Worm (Caenorhabditis elegans) whole organism, L3 larva: ENCODE measurements around the gene sra-29.

Source experiments
- R02D3.7 ChIP-seq: fragments of 150-350 bp; optimal IDR thresholded peaks from 2 replicates; lab custom pipeline; 2014; ENCODE audit warnings: missing biosample characterization, missing genetic modification characterization
- ZK546.5 ChIP-seq: sonication (generic microtip); optimal IDR thresholded peaks from 2 replicates; lab custom pipeline; 2017; ENCODE audit warnings: missing biosample characterization, missing genetic modification characterization
- aly-2 ChIP-seq: fragments of 150-350 bp; optimal IDR thresholded peaks from 2 replicates; lab custom pipeline; 2014; ENCODE audit warnings: missing biosample characterization, missing genetic modification characterization
- ama-1 ChIP-seq: fragments of 150-350 bp; optimal IDR thresholded peaks from 2 replicates; lab custom pipeline; 2018
- ceh-16 ChIP-seq: sonication (generic microtip); optimal IDR thresholded peaks from 2 replicates; lab custom pipeline; 2017; ENCODE audit warnings: missing biosample characterization, missing genetic modification characterization
- ceh-28 ChIP-seq: fragments of 150-350 bp; optimal IDR thresholded peaks from 2 replicates; lab custom pipeline; 2014; ENCODE audit warnings: missing biosample characterization, missing genetic modification reagents, missing genetic modification characterization
- egl-27 ChIP-seq: sonication (generic microtip); optimal IDR thresholded peaks from 4 replicates; lab custom pipeline; 2017; ENCODE audit warnings: missing biosample characterization, missing genetic modification reagents, missing genetic modification characterization
- egl-5 ChIP-seq: fragments of 150-350 bp; optimal IDR thresholded peaks from 2 replicates; lab custom pipeline; 2017; ENCODE audit warnings: missing biosample characterization, missing genetic modification reagents, missing genetic modification characterization, inconsistent platforms
- elt-2 ChIP-seq: sonication (generic microtip); optimal IDR thresholded peaks from 2 replicates; lab custom pipeline; 2016; ENCODE audit warnings: missing genetic modification reagents, mild to moderate bottlenecking, missing genetic modification characterization, missing compliant biosample characterization
- elt-3 ChIP-seq, 3 experiments: fragments of 150-350 bp in 1 of 3; sonication (generic microtip) in 2 of 3; optimal IDR thresholded peaks; 2 replicates in 2 of 3; 4 replicates in 1 of 3; lab custom pipeline; 2014 to 2017; ENCODE audit warnings: missing biosample characterization in 3 of 3, missing genetic modification characterization in 3 of 3
- eor-1 ChIP-seq, 2 experiments: fragments of 150-350 bp; optimal IDR thresholded peaks; 2 replicates each; lab custom pipeline; 2014 to 2018; ENCODE audit warnings: missing biosample characterization in 2 of 2, missing genetic modification characterization in 2 of 2
- fkh-10 ChIP-seq: sonication (generic microtip); optimal IDR thresholded peaks from 2 replicates; lab custom pipeline; 2017; ENCODE audit warnings: missing biosample characterization, missing genetic modification reagents, missing genetic modification characterization
- fos-1 ChIP-seq: fragments of 150-350 bp; optimal IDR thresholded peaks from 2 replicates; lab custom pipeline; 2014; ENCODE audit warnings: missing biosample characterization, missing genetic modification characterization
- hmg-11 ChIP-seq: sonication (generic microtip); optimal IDR thresholded peaks from 2 replicates; lab custom pipeline; 2016; ENCODE audit warnings: missing genetic modification characterization, missing compliant biosample characterization
- jun-1 ChIP-seq: fragments of 150-350 bp; optimal IDR thresholded peaks from 2 replicates; lab custom pipeline; 2014; ENCODE audit warnings: missing biosample characterization, missing genetic modification reagents, missing genetic modification characterization
- lin-15B ChIP-seq: fragments of 150-350 bp; optimal IDR thresholded peaks from 2 replicates; lab custom pipeline; 2014; ENCODE audit warnings: missing biosample characterization, missing genetic modification characterization
- lin-39 ChIP-seq: fragments of 150-350 bp; optimal IDR thresholded peaks from 2 replicates; lab custom pipeline; 2018; ENCODE audit warnings: missing biosample characterization, missing genetic modification reagents, missing genetic modification characterization
- lsy-12 ChIP-seq: sonication (generic microtip); optimal IDR thresholded peaks from 2 replicates; lab custom pipeline; 2016; ENCODE audit warnings: mild to moderate bottlenecking, missing genetic modification characterization, missing compliant biosample characterization
- mml-1 ChIP-seq: fragments of 150-350 bp; sonication (generic microtip); optimal IDR thresholded peaks from 3 replicates; lab custom pipeline; 2014; ENCODE audit warnings: missing biosample characterization, missing genetic modification characterization
- nfya-1 ChIP-seq: sonication (generic microtip); optimal IDR thresholded peaks from 2 replicates; lab custom pipeline; 2017; ENCODE audit warnings: missing genetic modification characterization, mild to moderate bottlenecking, missing compliant biosample characterization, antibody characterized with exemption, moderate library complexity; ENCODE audit not compliant: insufficient read depth
- nhr-12 ChIP-seq: fragments of 150-350 bp; optimal IDR thresholded peaks from 2 replicates; lab custom pipeline; 2014; ENCODE audit warnings: missing biosample characterization, missing genetic modification characterization
- nhr-23 ChIP-seq: fragments of 150-350 bp; optimal IDR thresholded peaks from 2 replicates; lab custom pipeline; 2014; ENCODE audit warnings: missing biosample characterization, missing genetic modification reagents, missing genetic modification characterization
- nhr-237 ChIP-seq: fragments of 150-350 bp; optimal IDR thresholded peaks from 2 replicates; lab custom pipeline; 2014; ENCODE audit warnings: missing biosample characterization, missing genetic modification characterization
- nhr-25 ChIP-seq: sonication (generic microtip); optimal IDR thresholded peaks from 2 replicates; lab custom pipeline; 2017; ENCODE audit warnings: missing biosample characterization, missing genetic modification characterization
- nhr-28 ChIP-seq: fragments of 150-350 bp; optimal IDR thresholded peaks from 2 replicates; lab custom pipeline; 2014; ENCODE audit warnings: missing biosample characterization, missing genetic modification characterization
- nhr-67 ChIP-seq: fragments of 150-350 bp; optimal IDR thresholded peaks from 2 replicates; lab custom pipeline; 2014; ENCODE audit warnings: missing biosample characterization, missing genetic modification characterization
- nhr-76 ChIP-seq: fragments of 150-350 bp; sonication (generic microtip); optimal IDR thresholded peaks from 5 replicates; lab custom pipeline; 2014; ENCODE audit warnings: missing biosample characterization, missing genetic modification characterization
- pha-4 ChIP-seq: fragments of 150-350 bp; optimal IDR thresholded peaks from 2 replicates; lab custom pipeline; 2014; ENCODE audit warnings: missing biosample characterization, missing genetic modification reagents, missing genetic modification characterization
- pqm-1 ChIP-seq: fragments of 150-350 bp; optimal IDR thresholded peaks from 2 replicates; lab custom pipeline; 2017; ENCODE audit warnings: missing biosample characterization, missing genetic modification characterization, inconsistent platforms
- sea-2 ChIP-seq: fragments of 150-350 bp; sonication (generic microtip); optimal IDR thresholded peaks from 4 replicates; lab custom pipeline; 2014; ENCODE audit warnings: missing biosample characterization, missing genetic modification reagents, missing genetic modification characterization
- tbx-2 ChIP-seq: sonication (generic microtip); optimal IDR thresholded peaks from 2 replicates; lab custom pipeline; 2016; ENCODE audit warnings: mild to moderate bottlenecking, missing genetic modification characterization, missing compliant biosample characterization
- ztf-11 ChIP-seq: fragments of 150-350 bp; optimal IDR thresholded peaks from 2 replicates; lab custom pipeline; 2014; ENCODE audit warnings: missing biosample characterization, missing genetic modification characterization
- ztf-4 ChIP-seq: fragments of 150-350 bp; optimal IDR thresholded peaks from 2 replicates; lab custom pipeline; 2014; ENCODE audit warnings: missing biosample characterization, missing genetic modification characterization

sra-29 gene

ce11 chrII:6609315-6609842 is 33.8 kb upstream of the sra-29 start, which contains the start of gene epg-5:
epg-5 (minus strand) TSS chrII:6609365.
- TF ChIP-seq egl-27 (tag; lab: Kevin White, UChicago) (no peak), elt-2 (tag; lab: Kevin White, UChicago) (peak; percentile 62), nhr-23 (no peak), ztf-4 (tag; lab: Kevin White, UChicago) (no peak), aly-2 (tag; lab: Kevin White, UChicago) (no peak), ama-1 (lab: Kevin White, UChicago) (no peak), mml-1 (tag; lab: Kevin White, UChicago) (no peak), nfya-1 (tag; lab: Kevin White, UChicago) (peak; percentile 48), sea-2 (GFP tag; lab: Kevin White, UChicago) (no peak), nhr-67 (tag; lab: Kevin White, UChicago) (no peak), fkh-10 (no peak), pqm-1 (tag; lab: Kevin White, UChicago) (peak; percentile 47), ceh-16 (tag; lab: Kevin White, UChicago) (no peak), egl-5 (peak; percentile 41), jun-1 (tag; lab: Kevin White, UChicago) (no peak), ztf-11 (tag; lab: Kevin White, UChicago) (no peak), hmg-11 (tag; lab: Kevin White, UChicago) (peak; percentile 20), ZK546.5 (tag; lab: Kevin White, UChicago) (no peak), pha-4 (tag; lab: Kevin White, UChicago) (peak; percentile 68)

- TF ChIP-seq nhr-25 (tag; lab: Kevin White, UChicago): no peak
- no peak for TF ChIP-seq nhr-76 (tag; lab: Kevin White, UChicago)
- no peak for TF ChIP-seq mml-1 (tag; lab: Kevin White, UChicago)
- TF ChIP-seq nhr-28 (tag; lab: Kevin White, UChicago): no peak
- no peak for TF ChIP-seq ceh-28 (tag; lab: Kevin White, UChicago)
- TF ChIP-seq, all 47 proteins: peak for 0
These were observed 33.1 kb upstream of the sra-29 start for ce11 chrII:6608626-6609025.

- TF ChIP-seq nfya-1 (tag; lab: Kevin White, UChicago) (peak; percentile 54), fos-1 (no peak), nhr-23 (peak; percentile 9), tbx-2 (tag; lab: Kevin White, UChicago) (no peak), nhr-28 (tag; lab: Kevin White, UChicago) (no peak), lsy-12 (tag; lab: Kevin White, UChicago) (peak; percentile 33), nhr-25 (tag; lab: Kevin White, UChicago) (peak; percentile 3), mml-1 (tag; lab: Kevin White, UChicago) (no peak), R02D3.7 (tag; lab: Kevin White, UChicago) (no peak), hmg-11 (tag; lab: Kevin White, UChicago) (peak; percentile 80), lin-39 (tag; lab: Kevin White, UChicago) (peak; percentile 24), elt-2 (tag; lab: Kevin White, UChicago) (peak; percentile 19)
These were observed 25.4 kb upstream of the sra-29 start, which contains the start of gene vps-33.2 for ce11 chrII:6600973-6601372. vps-33.2 (plus strand) TSS chrII:6601216.

- no peak for TF ChIP-seq ceh-28 (tag; lab: Kevin White, UChicago)
- peak; percentile 6 for TF ChIP-seq ama-1 (lab: Kevin White, UChicago)
- TF ChIP-seq lin-15B (tag; lab: Kevin White, UChicago): peak; percentile 23
- peak; percentile 60 for TF ChIP-seq nfya-1 (tag; lab: Kevin White, UChicago)
- no peak for TF ChIP-seq nhr-237 (tag; lab: Kevin White, UChicago)
- peak; percentile 66 for TF ChIP-seq lin-39 (tag; lab: Kevin White, UChicago)
- no peak for TF ChIP-seq nhr-23
- TF ChIP-seq eor-1 (tag; optimal IDR thresholded peaks at IDR 0.05; lab: Kevin White, UChicago): no peak
- TF ChIP-seq pha-4 (tag; lab: Kevin White, UChicago): peak; percentile 25
- no peak for TF ChIP-seq ztf-4 (tag; lab: Kevin White, UChicago)
- no peak for TF ChIP-seq hmg-11 (tag; lab: Kevin White, UChicago)
- no peak for TF ChIP-seq nhr-12 (tag; lab: Kevin White, UChicago)
- TF ChIP-seq ztf-11 (tag; lab: Kevin White, UChicago): no peak
- TF ChIP-seq elt-2 (tag; lab: Kevin White, UChicago): no peak
- no peak for TF ChIP-seq nhr-28 (tag; lab: Kevin White, UChicago)
- no peak for TF ChIP-seq elt-3 (tag; optimal IDR thresholded peaks at IDR 0.05; lab: Kevin White, UChicago)
These were observed 22.5 kb upstream of the sra-29 start, which contains the start of gene dnj-8 for ce11 chrII:6598050-6598449. dnj-8 (minus strand) TSS chrII:6598080.
